Worm (Caenorhabditis elegans) whole organism, L4 larva: ENCODE data around the gene F32D8.7.

Source experiments
- T20F7.1 ChIP-seq: fragments of 200-800 bp; sonication (Bioruptor generic); optimal IDR thresholded peaks from 2 replicates; lab custom pipeline; 2018; ENCODE audit warnings: mild to moderate bottlenecking, missing genetic modification characterization, missing compliant biosample characterization
- Y75B8A.6 ChIP-seq: fragments of 200-800 bp; sonication (Bioruptor generic); IDR thresholded peaks from 2 replicates; pipeline ENCODE4 v1.3.6; 2022; ENCODE audit warnings: missing genetic modification reagents, missing genetic modification characterization, missing compliant biosample characterization
- aha-1 ChIP-seq: fragments of 150-350 bp; peaks from one replicate; lab custom pipeline; 2014; ENCODE audit warnings: missing biosample characterization, missing genetic modification characterization
- ceh-20 ChIP-seq: fragments of 200-800 bp; sonication (Bioruptor generic); IDR thresholded peaks from 2 replicates; pipeline ENCODE4 v1.3.6; 2022; ENCODE audit warnings: missing genetic modification reagents, missing genetic modification characterization, missing compliant biosample characterization
- ceh-44 ChIP-seq: fragments of 200-800 bp; sonication (Bioruptor generic); IDR thresholded peaks from 2 replicates; pipeline ENCODE4 v1.3.6; 2022; ENCODE audit warnings: missing genetic modification reagents, missing genetic modification characterization, missing compliant biosample characterization
- ceh-82 ChIP-seq: sonication (generic microtip); optimal IDR thresholded peaks from 2 replicates; lab custom pipeline; 2017; ENCODE audit warnings: missing biosample characterization, missing genetic modification characterization
- ces-1 ChIP-seq: fragments of 150-350 bp; sonication (generic microtip); optimal IDR thresholded peaks from 4 replicates; lab custom pipeline; 2014; ENCODE audit warnings: missing biosample characterization, missing genetic modification reagents, missing genetic modification characterization
- ctbp-1 ChIP-seq: fragments of 200-800 bp; sonication (Bioruptor generic); IDR thresholded peaks from 2 replicates; pipeline ENCODE4 v1.3.6; 2022; ENCODE audit warnings: missing genetic modification reagents, missing genetic modification characterization, missing compliant biosample characterization
- daf-16 ChIP-seq, 3 experiments: sonication (generic microtip); optimal IDR thresholded peaks; 2 replicates each; lab custom pipeline; 2016 to 2017; ENCODE audit warnings: missing genetic modification characterization in 3 of 3, missing genetic modification reagents in 3 of 3, mild to moderate bottlenecking in 2 of 3, missing compliant biosample characterization in 2 of 3, missing biosample characterization in 1 of 3, moderate library complexity in 1 of 3
- daf-8 ChIP-seq: fragments of 200-800 bp; sonication (Bioruptor generic); IDR thresholded peaks from 2 replicates; pipeline ENCODE4 v1.3.6; 2022; ENCODE audit warnings: missing genetic modification characterization, missing compliant biosample characterization
- dmd-6 ChIP-seq: fragments of 200-800 bp; sonication (Bioruptor generic); IDR thresholded peaks from 2 replicates; pipeline ENCODE4 v1.3.6; 2022; ENCODE audit warnings: missing genetic modification reagents, missing genetic modification characterization, missing compliant biosample characterization
- dmd-9 ChIP-seq: fragments of 200-800 bp; sonication (Bioruptor generic); IDR thresholded peaks from 2 replicates; pipeline ENCODE4 v1.3.6; 2022; ENCODE audit warnings: missing genetic modification reagents, missing genetic modification characterization, missing compliant biosample characterization
- dve-1 ChIP-seq: sonication (generic microtip); optimal IDR thresholded peaks from 2 replicates; lab custom pipeline; 2017; ENCODE audit warnings: antibody characterized with exemption, mild to moderate bottlenecking, missing genetic modification characterization, missing compliant biosample characterization; ENCODE audit not compliant: insufficient read depth
- fos-1 ChIP-seq: fragments of 150-350 bp; optimal IDR thresholded peaks from 2 replicates; lab custom pipeline; 2014; ENCODE audit warnings: missing biosample characterization, missing genetic modification characterization
- hlh-11 ChIP-seq: fragments of 200-800 bp; sonication (Bioruptor generic); optimal IDR thresholded peaks from 2 replicates; lab custom pipeline; 2018; ENCODE audit warnings: mild to moderate bottlenecking, missing genetic modification characterization, missing compliant biosample characterization
- hmg-1.1 ChIP-seq: fragments of 200-800 bp; sonication (Bioruptor generic); IDR thresholded peaks from 2 replicates; pipeline ENCODE4 v1.3.6; 2022; ENCODE audit warnings: missing genetic modification reagents, missing genetic modification characterization, missing compliant biosample characterization
- jun-1 ChIP-seq: fragments of 150-350 bp; optimal IDR thresholded peaks from 2 replicates; lab custom pipeline; 2014; ENCODE audit warnings: missing biosample characterization, missing genetic modification reagents, missing genetic modification characterization
- lin-1 ChIP-seq: fragments of 200-800 bp; sonication (Bioruptor generic); IDR thresholded peaks from 2 replicates; pipeline ENCODE4 v1.3.6; 2022; ENCODE audit warnings: missing genetic modification reagents, missing genetic modification characterization, missing compliant biosample characterization
- lin-38 ChIP-seq: fragments of 200-800 bp; sonication (Bioruptor generic); IDR thresholded peaks from 2 replicates; pipeline ENCODE4 v1.3.6; 2022; ENCODE audit warnings: missing genetic modification reagents, missing genetic modification characterization, missing compliant biosample characterization
- lsy-2 ChIP-seq, 2 experiments: fragments of 150-350 bp in 1 of 2; sonication (generic microtip) in 1 of 2; optimal IDR thresholded peaks; 2 replicates each; lab custom pipeline; 2014 to 2017; ENCODE audit warnings: missing biosample characterization in 2 of 2, missing genetic modification characterization in 2 of 2
- mxl-3 ChIP-seq: fragments of 200-800 bp; sonication (Bioruptor generic); optimal IDR thresholded peaks from 2 replicates; lab custom pipeline; 2018; ENCODE audit warnings: mild to moderate bottlenecking, missing genetic modification characterization, missing compliant biosample characterization
- nhr-10 ChIP-seq: fragments of 150-350 bp; optimal IDR thresholded peaks from 2 replicates; lab custom pipeline; 2014; ENCODE audit warnings: missing biosample characterization, missing genetic modification characterization
- nhr-102 ChIP-seq: sonication (generic microtip); optimal IDR thresholded peaks from 2 replicates; lab custom pipeline; 2016; ENCODE audit warnings: mild to moderate bottlenecking, missing genetic modification characterization, moderate library complexity, missing compliant biosample characterization
- nhr-11 ChIP-seq: fragments of 150-350 bp; optimal IDR thresholded peaks from 2 replicates; lab custom pipeline; 2014; ENCODE audit warnings: missing biosample characterization, missing genetic modification characterization
- nhr-111 ChIP-seq: fragments of 200-800 bp; sonication (Bioruptor generic); optimal IDR thresholded peaks from 2 replicates; lab custom pipeline; 2018; ENCODE audit warnings: mild to moderate bottlenecking, missing genetic modification characterization, missing compliant biosample characterization
- nhr-28 ChIP-seq: fragments of 150-350 bp; optimal IDR thresholded peaks from 2 replicates; lab custom pipeline; 2014; ENCODE audit warnings: missing biosample characterization, missing genetic modification characterization
- nhr-48 ChIP-seq: sonication (generic microtip); optimal IDR thresholded peaks from 2 replicates; lab custom pipeline; 2016; ENCODE audit warnings: mild to moderate bottlenecking, missing genetic modification characterization, missing compliant biosample characterization
- nhr-76 ChIP-seq: fragments of 150-350 bp; optimal IDR thresholded peaks from 2 replicates; lab custom pipeline; 2014; ENCODE audit warnings: missing biosample characterization, missing genetic modification characterization
- nhr-77 ChIP-seq: fragments of 150-350 bp; optimal IDR thresholded peaks from 2 replicates; lab custom pipeline; 2014; ENCODE audit warnings: missing biosample characterization, missing genetic modification characterization
- pha-4 ChIP-seq, 2 experiments: fragments of 150-350 bp in 1 of 2; fragments of 200-800 bp in 1 of 2; sonication (Bioruptor generic) in 1 of 2; IDR thresholded peaks in 1 of 2; optimal IDR thresholded peaks in 1 of 2; 2 replicates each; pipeline versions ENCODE4 v1.3.6 to Lab custom; 2014 to 2022; ENCODE audit warnings: missing genetic modification characterization in 2 of 2, missing genetic modification reagents in 2 of 2, missing biosample characterization in 1 of 2, missing compliant biosample characterization in 1 of 2
- php-3 ChIP-seq: fragments of 200-800 bp; sonication (Bioruptor generic); IDR thresholded peaks from 2 replicates; pipeline ENCODE4 v1.3.6; 2022; ENCODE audit warnings: missing genetic modification reagents, missing genetic modification characterization, missing compliant biosample characterization
- pqm-1 ChIP-seq: sonication (generic microtip); optimal IDR thresholded peaks from 2 replicates; lab custom pipeline; 2017; ENCODE audit warnings: missing biosample characterization, missing genetic modification characterization
- saeg-2 ChIP-seq: fragments of 200-800 bp; sonication (Bioruptor generic); IDR thresholded peaks from 2 replicates; pipeline ENCODE4 v1.3.6; 2022; ENCODE audit warnings: missing genetic modification reagents, missing genetic modification characterization, missing compliant biosample characterization
- snpc-1.2 ChIP-seq: fragments of 200-800 bp; sonication (Bioruptor generic); IDR thresholded peaks from 2 replicates; pipeline ENCODE4 v1.3.6; 2022; ENCODE audit warnings: missing genetic modification reagents, missing genetic modification characterization, missing compliant biosample characterization
- spr-1 ChIP-seq: sonication (generic microtip); optimal IDR thresholded peaks from 2 replicates; lab custom pipeline; 2016; ENCODE audit warnings: mild to moderate bottlenecking, missing genetic modification characterization, missing compliant biosample characterization
- spr-3 ChIP-seq: fragments of 200-800 bp; sonication (Bioruptor generic); optimal IDR thresholded peaks from 2 replicates; lab custom pipeline; 2018; ENCODE audit warnings: mild to moderate bottlenecking, missing genetic modification characterization, missing compliant biosample characterization
- tra-1 ChIP-seq: fragments of 200-800 bp; sonication (Bioruptor generic); IDR thresholded peaks from 2 replicates; pipeline ENCODE4 v1.3.6; 2022; ENCODE audit warnings: missing genetic modification reagents, missing genetic modification characterization, missing compliant biosample characterization
- unc-62 ChIP-seq, 3 experiments: fragments of 150-350 bp in 1 of 3; sonication (generic microtip); optimal IDR thresholded peaks in 2 of 3; peaks in 1 of 3; 1 replicate in 1 of 3; 2 replicates in 2 of 3; lab custom pipeline; 2014 to 2017; ENCODE audit warnings: missing biosample characterization in 3 of 3, missing genetic modification characterization in 3 of 3, missing genetic modification reagents in 3 of 3, missing genotype in 1 of 3
- vab-7 ChIP-seq: fragments of 200-800 bp; sonication (Bioruptor generic); IDR thresholded peaks from 2 replicates; pipeline ENCODE4 v1.3.6; 2022; ENCODE audit warnings: missing genetic modification reagents, missing genetic modification characterization, missing compliant biosample characterization

The F32D8.7 gene

DNA sequence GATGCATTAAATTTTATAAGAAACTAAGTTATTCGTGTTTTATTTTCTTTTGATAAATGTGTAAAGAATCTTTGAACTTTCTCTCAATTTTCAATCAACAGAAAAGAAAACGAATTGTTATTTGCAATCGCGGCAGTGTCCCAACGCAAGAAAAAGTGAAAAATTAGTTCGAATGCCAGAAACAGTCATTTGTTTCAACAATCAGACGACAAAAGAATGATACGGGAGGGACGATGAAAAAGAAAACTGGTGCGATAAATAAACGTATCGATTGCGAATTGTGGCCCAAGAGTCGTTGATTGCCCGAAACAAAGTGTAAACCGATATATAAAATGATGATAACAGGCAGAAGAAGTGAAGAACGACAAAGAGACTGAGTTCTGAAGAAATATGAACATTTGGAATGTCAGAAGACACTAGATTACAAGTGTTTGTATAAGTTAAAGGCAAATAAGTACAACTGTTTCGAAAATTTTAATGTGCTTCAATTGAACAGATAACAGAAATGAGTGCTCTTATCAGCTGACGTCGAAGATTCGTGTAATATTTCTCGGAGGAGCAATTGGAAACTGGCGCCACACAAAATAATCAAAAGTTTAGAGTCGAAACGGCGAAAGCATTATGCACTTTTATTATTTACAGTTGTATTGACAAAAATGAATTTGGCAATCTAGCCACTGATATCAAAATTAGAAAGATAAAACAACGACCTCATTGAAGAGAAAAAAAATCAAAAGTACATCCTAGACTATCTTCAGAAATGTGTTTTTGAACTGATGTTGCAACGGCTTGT, 20.2 kb upstream of the F32D8.7 start:
- no peak for TF ChIP-seq daf-8 (GFP tag; lab: Robert Waterston, UW)
- TF ChIP-seq nhr-102 (tag; lab: Kevin White, UChicago), result no peak
- no peak for TF ChIP-seq saeg-2 (GFP tag; lab: Robert Waterston, UW)
- no peak for TF ChIP-seq tra-1 (GFP tag; lab: Robert Waterston, UW)
- TF ChIP-seq ctbp-1 (GFP tag; lab: Robert Waterston, UW), result no peak
- peak; percentile 53 for TF ChIP-seq nhr-77 (tag; lab: Kevin White, UChicago)
- TF ChIP-seq jun-1, result no peak
- TF ChIP-seq php-3, result peak; percentile 79
- TF ChIP-seq snpc-1.2 (GFP tag; lab: Robert Waterston, UW), result no peak
- peak; percentile 79 for TF ChIP-seq pqm-1 (tag; lab: Kevin White, UChicago)
- peak; percentile 85 for TF ChIP-seq nhr-28
- no peak for TF ChIP-seq ces-1 (GFP tag; lab: Kevin White, UChicago)
- peak; percentile 80 for TF ChIP-seq dmd-6
- TF ChIP-seq aha-1 (tag; lab: Kevin White, UChicago), result peak; percentile 78
- no peak for TF ChIP-seq ceh-44 (GFP tag; lab: Robert Waterston, UW)
- TF ChIP-seq fos-1 (tag; lab: Kevin White, UChicago), result no peak
- TF ChIP-seq Y75B8A.6 (GFP tag; lab: Robert Waterston, UW), result no peak
- no peak for TF ChIP-seq hmg-1.1
- TF ChIP-seq hlh-11 (tag; lab: Kevin White, UChicago), result peak; percentile 84
- TF ChIP-seq ceh-82 (tag; lab: Kevin White, UChicago), result no peak
- 0 out of 2 replicates have a peak, but pooled peaks have one; percentile 29 for TF ChIP-seq lin-1 (GFP tag; lab: Robert Waterston, UW)
- TF ChIP-seq mxl-3, result no peak
- TF ChIP-seq T20F7.1, result no peak
- TF ChIP-seq nhr-48 (tag; lab: Kevin White, UChicago), result peak; percentile 64
- TF ChIP-seq nhr-76, result no peak
- TF ChIP-seq spr-3, result no peak
- TF ChIP-seq nhr-11 (tag; lab: Kevin White, UChicago), result no peak
- no peak for TF ChIP-seq vab-7 (GFP tag; lab: Robert Waterston, UW)
- TF ChIP-seq ceh-20, result no peak
- no peak for TF ChIP-seq daf-16 (GFP tag; optimal IDR thresholded peaks at IDR 0.05; lab: Kevin White, UChicago)
- TF ChIP-seq daf-16 (tag; optimal IDR thresholded peaks at IDR 0.05; lab: Kevin White, UChicago), result peak; percentile 97
- no peak for TF ChIP-seq spr-1 (tag; lab: Kevin White, UChicago)
- TF ChIP-seq lin-38 (GFP tag; lab: Robert Waterston, UW), result no peak
- TF ChIP-seq unc-62 (GFP tag; optimal IDR thresholded peaks at IDR 0.05 in 1 of 2; lab: Kevin White, UChicago), result no peak
- no peak for TF ChIP-seq unc-62 (tag; optimal IDR thresholded peaks at IDR 0.05; lab: Kevin White, UChicago)
- no peak for TF ChIP-seq nhr-111
- TF ChIP-seq nhr-10 (tag; lab: Kevin White, UChicago), result no peak
- no peak for TF ChIP-seq dmd-9 (GFP tag; lab: Robert Waterston, UW)
- TF ChIP-seq lsy-2 (tag; optimal IDR thresholded peaks at IDR 0.05; lab: Kevin White, UChicago), result no peak
- no peak for TF ChIP-seq pha-4 (GFP tag; IDR thresholded peaks at IDR 0.05; lab: Robert Waterston, UW)
- TF ChIP-seq pha-4 (tag; optimal IDR thresholded peaks at IDR 0.05; lab: Kevin White, UChicago), result no peak
- peak; percentile 45 for TF ChIP-seq dve-1
